Fruit fly (Drosophila melanogaster) whole organism, prepupa: ENCODE data around the gene CG32720.
A peak's percentile ranks its signal among the peaks of the same experiment; 100 is the strongest.

Source experiments
- Blimp-1 ChIP-seq: fragments of 200-800 bp; sonication (Bioruptor generic); optimal IDR thresholded peaks from 3 replicates; lab custom pipeline; 2017; ENCODE audit warnings: missing biosample characterization, missing genetic modification characterization, mild to moderate bottlenecking, moderate library complexity, missing genetic modification reagents
- CG10631 ChIP-seq: fragments of 200-800 bp; sonication (Bioruptor generic); optimal IDR thresholded peaks from 2 replicates; lab custom pipeline; 2016; ENCODE audit warnings: missing biosample characterization, missing genetic modification characterization
- CG10669 ChIP-seq: fragments of 200-800 bp; sonication (Bioruptor generic); optimal IDR thresholded peaks from 3 replicates; lab custom pipeline; 2018; ENCODE audit warnings: missing biosample characterization, mild to moderate bottlenecking, missing genetic modification characterization, moderate library complexity
- CG11294 ChIP-seq: fragments of 200-800 bp; sonication (Bioruptor generic); IDR thresholded peaks from 2 replicates; pipeline ENCODE4 v1.3.6; 2022; ENCODE audit warnings: missing biosample characterization, missing genetic modification characterization
- CG11762 ChIP-seq: fragments of 200-800 bp; sonication (Bioruptor generic); optimal IDR thresholded peaks from 3 replicates; lab custom pipeline; 2016; ENCODE audit warnings: missing biosample characterization, missing genetic modification characterization; ENCODE audit not compliant: insufficient read depth
- CG15336 ChIP-seq: fragments of 200-800 bp; sonication (Bioruptor generic); IDR thresholded peaks from 2 replicates; pipeline ENCODE4 v1.3.6; 2022; ENCODE audit warnings: missing biosample characterization, missing genetic modification characterization
- CG1621 ChIP-seq: fragments of 200-800 bp; sonication (Bioruptor generic); optimal IDR thresholded peaks from 3 replicates; lab custom pipeline; 2018; ENCODE audit warnings: missing biosample characterization, mild to moderate bottlenecking, missing genetic modification characterization
- CG16779 ChIP-seq: fragments of 200-800 bp; sonication (Bioruptor generic); optimal IDR thresholded peaks from 3 replicates; lab custom pipeline; 2017; ENCODE audit warnings: missing biosample characterization, mild to moderate bottlenecking, missing genetic modification characterization
- CG3032 ChIP-seq: fragments of 200-800 bp; optimal IDR thresholded peaks from 2 replicates; lab custom pipeline; 2019; ENCODE audit warnings: missing biosample characterization, mild to moderate bottlenecking, missing genetic modification characterization, moderate library complexity
- CG31627 ChIP-seq: fragments of 200-800 bp; sonication (Bioruptor generic); optimal IDR thresholded peaks from 3 replicates; lab custom pipeline; 2016; ENCODE audit warnings: missing biosample characterization, missing genetic modification characterization
- CG32006 ChIP-seq: fragments of 200-800 bp; sonication (Bioruptor generic); optimal IDR thresholded peaks from 3 replicates; lab custom pipeline; 2017; ENCODE audit warnings: missing biosample characterization, mild to moderate bottlenecking, missing genetic modification characterization
- CG3919 ChIP-seq: fragments of 200-800 bp; sonication (Bioruptor generic); optimal IDR thresholded peaks from 3 replicates; lab custom pipeline; 2016; ENCODE audit warnings: missing biosample characterization, missing genetic modification characterization
- CG6163 ChIP-seq: fragments of 200-800 bp; sonication (Bioruptor generic); IDR thresholded peaks from 3 replicates; pipeline ENCODE4 v1.3.6; 2022; ENCODE audit warnings: missing biosample characterization, missing genetic modification characterization
- CG6276 ChIP-seq: fragments of 200-800 bp; sonication (Bioruptor generic); optimal IDR thresholded peaks from 2 replicates; lab custom pipeline; 2017; ENCODE audit warnings: missing biosample characterization, mild to moderate bottlenecking, missing genetic modification characterization
- CG6808 ChIP-seq: fragments of 200-800 bp; sonication (Bioruptor generic); optimal IDR thresholded peaks from 3 replicates; lab custom pipeline; 2017; ENCODE audit warnings: missing biosample characterization, missing genetic modification characterization, mild to moderate bottlenecking, moderate library complexity, missing genetic modification reagents
- CG6854 ChIP-seq: fragments of 200-800 bp; sonication (Bioruptor generic); optimal IDR thresholded peaks from 2 replicates; lab custom pipeline; 2017; ENCODE audit warnings: missing biosample characterization, mild to moderate bottlenecking, missing genetic modification characterization
- CG7368 ChIP-seq: fragments of 200-800 bp; sonication (Bioruptor generic); optimal IDR thresholded peaks from 3 replicates; lab custom pipeline; 2016; ENCODE audit warnings: missing biosample characterization, missing genetic modification characterization
- CG8319 ChIP-seq: fragments of 200-800 bp; sonication (Bioruptor generic); optimal IDR thresholded peaks from 3 replicates; lab custom pipeline; 2016; ENCODE audit warnings: missing biosample characterization, missing genetic modification characterization
- CG8632 ChIP-seq: fragments of 200-800 bp; sonication (Bioruptor generic); optimal IDR thresholded peaks from 3 replicates; lab custom pipeline; 2016; ENCODE audit warnings: missing biosample characterization, missing genetic modification characterization
- Eip75B ChIP-seq: fragments of 200-800 bp; sonication (Bioruptor generic); optimal IDR thresholded peaks from 3 replicates; lab custom pipeline; 2016; ENCODE audit warnings: missing biosample characterization, missing genetic modification characterization
- Eip78C ChIP-seq: fragments of 200-800 bp; sonication (Bioruptor generic); peaks from one replicate; lab custom pipeline; 2016; ENCODE audit warnings: missing biosample characterization, missing genetic modification characterization
- Ets21C ChIP-seq: fragments of 200-800 bp; sonication (Bioruptor generic); optimal IDR thresholded peaks from 3 replicates; lab custom pipeline; 2016; ENCODE audit warnings: missing biosample characterization, missing genetic modification characterization
- Ets96B ChIP-seq: fragments of 200-800 bp; optimal IDR thresholded peaks from 2 replicates; lab custom pipeline; 2019; ENCODE audit warnings: missing biosample characterization, mild to moderate bottlenecking, missing genetic modification characterization, moderate library complexity
- Gug ChIP-seq: fragments of 200-800 bp; sonication (Bioruptor generic); IDR thresholded peaks from 2 replicates; pipeline ENCODE4 v1.3.6; 2022; ENCODE audit warnings: missing biosample characterization, missing genetic modification characterization
- Hr38 ChIP-seq: sonication (Bioruptor generic); optimal IDR thresholded peaks from 2 replicates; lab custom pipeline; 2016; ENCODE audit warnings: missing biosample characterization, missing genetic modification characterization
- Hr39 ChIP-seq: fragments of 200-800 bp; sonication (Bioruptor generic); optimal IDR thresholded peaks from 2 replicates; lab custom pipeline; 2016; ENCODE audit warnings: missing biosample characterization, missing genetic modification characterization
- Hr4 ChIP-seq: fragments of 200-800 bp; sonication (Bioruptor generic); optimal IDR thresholded peaks from 3 replicates; lab custom pipeline; 2016; ENCODE audit warnings: missing biosample characterization, missing genetic modification characterization
- Met ChIP-seq: fragments of 200-800 bp; sonication (Bioruptor generic); optimal IDR thresholded peaks from 3 replicates; lab custom pipeline; 2016; ENCODE audit warnings: missing biosample characterization, missing genetic modification characterization
- OdsH ChIP-seq: fragments of 200-800 bp; sonication (Bioruptor generic); optimal IDR thresholded peaks from 3 replicates; lab custom pipeline; 2016; ENCODE audit warnings: missing biosample characterization, missing genetic modification characterization
- Smox ChIP-seq: fragments of 200-800 bp; sonication (Bioruptor generic); optimal IDR thresholded peaks from 3 replicates; lab custom pipeline; 2016; ENCODE audit warnings: missing biosample characterization, missing genetic modification characterization
- Sox102F ChIP-seq: fragments of 200-800 bp; sonication (Bioruptor generic); optimal IDR thresholded peaks from 2 replicates; lab custom pipeline; 2016; ENCODE audit warnings: missing biosample characterization, mild to moderate bottlenecking, missing genetic modification characterization
- Sox14 ChIP-seq: fragments of 200-800 bp; sonication (Bioruptor generic); optimal IDR thresholded peaks from 3 replicates; lab custom pipeline; 2016; ENCODE audit warnings: missing biosample characterization, missing genetic modification characterization
- Sox15 ChIP-seq: fragments of 200-800 bp; sonication (Bioruptor generic); optimal IDR thresholded peaks from 3 replicates; lab custom pipeline; 2016; ENCODE audit warnings: missing biosample characterization, missing genetic modification characterization
- acj6 ChIP-seq: fragments of 200-800 bp; sonication (Bioruptor generic); optimal IDR thresholded peaks from 3 replicates; lab custom pipeline; 2016; ENCODE audit warnings: missing biosample characterization, missing genetic modification characterization
- dac ChIP-seq: fragments of 200-800 bp; sonication (Bioruptor generic); optimal IDR thresholded peaks from 2 replicates; lab custom pipeline; 2017; ENCODE audit warnings: missing biosample characterization, mild to moderate bottlenecking, missing genetic modification characterization
- eg ChIP-seq: fragments of 200-800 bp; sonication (Bioruptor generic); IDR thresholded peaks from 3 replicates; pipeline ENCODE4 v1.3.6; 2022; ENCODE audit warnings: missing biosample characterization, missing genetic modification characterization
- esn ChIP-seq: fragments of 200-800 bp; sonication (Bioruptor generic); optimal IDR thresholded peaks from 2 replicates; lab custom pipeline; 2016; ENCODE audit warnings: missing biosample characterization, mild to moderate bottlenecking, missing genetic modification characterization, moderate library complexity
- fd59A ChIP-seq: fragments of 200-800 bp; sonication (Bioruptor generic); optimal IDR thresholded peaks from 2 replicates; lab custom pipeline; 2017; ENCODE audit warnings: missing biosample characterization, mild to moderate bottlenecking, missing genetic modification characterization, missing genetic modification reagents
- net ChIP-seq: fragments of 200-800 bp; sonication (Bioruptor generic); optimal IDR thresholded peaks from 3 replicates; lab custom pipeline; 2016; ENCODE audit warnings: missing biosample characterization, missing genetic modification characterization
- salr ChIP-seq, 2 experiments: fragments of 200-800 bp; sonication (Bioruptor generic); optimal IDR thresholded peaks; 3 replicates each; lab custom pipeline; 2016 to 2018; ENCODE audit warnings: missing biosample characterization in 2 of 2, missing genetic modification characterization in 2 of 2, mild to moderate bottlenecking in 1 of 2
- spab ChIP-seq: fragments of 200-800 bp; sonication (Bioruptor generic); optimal IDR thresholded peaks from 2 replicates; lab custom pipeline; 2017; ENCODE audit warnings: missing biosample characterization, mild to moderate bottlenecking, missing genetic modification characterization, missing genetic modification reagents
- ss ChIP-seq, 2 experiments: fragments of 200-800 bp; sonication (Bioruptor generic); optimal IDR thresholded peaks; 2 replicates in 1 of 2; 3 replicates in 1 of 2; lab custom pipeline; 2017 to 2018; ENCODE audit warnings: mild to moderate bottlenecking in 2 of 2, missing biosample characterization in 2 of 2, missing genetic modification characterization in 2 of 2, moderate library complexity in 1 of 2
- svp ChIP-seq: fragments of 200-800 bp; sonication (Bioruptor generic); peaks from one replicate; lab custom pipeline; 2016; ENCODE audit warnings: missing biosample characterization, missing genetic modification characterization
- topi ChIP-seq: fragments of 200-800 bp; sonication (Bioruptor generic); optimal IDR thresholded peaks from 3 replicates; lab custom pipeline; 2016; ENCODE audit warnings: missing biosample characterization, missing genetic modification characterization
- vri ChIP-seq: fragments of 200-800 bp; sonication (Bioruptor generic); optimal IDR thresholded peaks from 3 replicates; lab custom pipeline; 2016; ENCODE audit warnings: missing biosample characterization, mild to moderate bottlenecking, missing genetic modification characterization

The CG32720 gene

dm6 chrX:7521566-7522332, 15.0 kb downstream of the CG32720 start (continued):
- TF ChIP-seq eg (GFP tag; lab: Robert Waterston, UW), result peak; percentile 60; the same call in 2 of the 3 replicates
- TF ChIP-seq ss (GFP tag; optimal IDR thresholded peaks at IDR 0.05; lab: Kevin White, UChicago), result no peak
- TF ChIP-seq dac (GFP tag; lab: Kevin White, UChicago), result no peak
- TF ChIP-seq CG6276 (GFP tag; lab: Kevin White, UChicago), result no peak
- no peak for TF ChIP-seq fd59A (GFP tag; lab: Kevin White, UChicago)
- TF ChIP-seq CG8632 (GFP tag; lab: Kevin White, UChicago), result no peak
- no peak for TF ChIP-seq Blimp-1 (GFP tag; lab: Kevin White, UChicago)
- TF ChIP-seq Sox15 (GFP tag; lab: Kevin White, UChicago), result no peak
- no peak for TF ChIP-seq CG3919 (GFP tag; lab: Kevin White, UChicago)
- no peak for TF ChIP-seq topi (GFP tag; lab: Kevin White, UChicago)
- no peak for TF ChIP-seq CG7368 (GFP tag; lab: Kevin White, UChicago)
- TF ChIP-seq Hr4 (GFP tag; lab: Kevin White, UChicago), result peak; percentile 25
- TF ChIP-seq CG10631 (GFP tag; lab: Kevin White, UChicago), result peak; percentile 7
- TF ChIP-seq CG32006 (GFP tag; lab: Kevin White, UChicago), result peak; percentile 64
- peak; percentile 43 for TF ChIP-seq svp (GFP tag; lab: Kevin White, UChicago)
- TF ChIP-seq Met (GFP tag; lab: Kevin White, UChicago), result no peak
- no peak for TF ChIP-seq salr (GFP tag; optimal IDR thresholded peaks at IDR 0.05; lab: Kevin White, UChicago)
- no peak for TF ChIP-seq Ets96B (tag; lab: Kevin White, UChicago)
- peak; percentile 31 for TF ChIP-seq OdsH (GFP tag; lab: Kevin White, UChicago)
- TF ChIP-seq net (GFP tag; lab: Kevin White, UChicago), result no peak
- TF ChIP-seq spab (GFP tag; lab: Kevin White, UChicago), result no peak
- TF ChIP-seq CG6854 (GFP tag; lab: Kevin White, UChicago), result no peak
- TF ChIP-seq CG8319 (GFP tag; lab: Kevin White, UChicago), result no peak
- TF ChIP-seq CG15336 (GFP tag; lab: Robert Waterston, UW), result peak; percentile 60
- TF ChIP-seq CG6808 (GFP tag; lab: Kevin White, UChicago), result no peak
- TF ChIP-seq acj6 (GFP tag; lab: Kevin White, UChicago), result no peak
- no peak for TF ChIP-seq Ets21C (GFP tag; lab: Kevin White, UChicago)
- TF ChIP-seq Eip78C (GFP tag; lab: Kevin White, UChicago), result peak; percentile 57
- peak; percentile 36; the same call in 2 of the 3 replicates for TF ChIP-seq CG6163 (GFP tag; lab: Robert Waterston, UW)
- no peak for TF ChIP-seq CG1621 (tag; lab: Kevin White, UChicago)
- TF ChIP-seq Gug, result peak; percentile 28; the same call in 1 of the 2 replicates
- no peak for TF ChIP-seq CG10669 (GFP tag; lab: Kevin White, UChicago)
- TF ChIP-seq CG3032 (tag; lab: Kevin White, UChicago), result no peak
- TF ChIP-seq Hr38, result no peak
- no peak for TF ChIP-seq Eip75B (GFP tag; lab: Kevin White, UChicago)
- no peak for TF ChIP-seq Sox14
- no peak for TF ChIP-seq vri
- no peak for TF ChIP-seq CG11294
- TF ChIP-seq CG11762, result no peak

DNA sequence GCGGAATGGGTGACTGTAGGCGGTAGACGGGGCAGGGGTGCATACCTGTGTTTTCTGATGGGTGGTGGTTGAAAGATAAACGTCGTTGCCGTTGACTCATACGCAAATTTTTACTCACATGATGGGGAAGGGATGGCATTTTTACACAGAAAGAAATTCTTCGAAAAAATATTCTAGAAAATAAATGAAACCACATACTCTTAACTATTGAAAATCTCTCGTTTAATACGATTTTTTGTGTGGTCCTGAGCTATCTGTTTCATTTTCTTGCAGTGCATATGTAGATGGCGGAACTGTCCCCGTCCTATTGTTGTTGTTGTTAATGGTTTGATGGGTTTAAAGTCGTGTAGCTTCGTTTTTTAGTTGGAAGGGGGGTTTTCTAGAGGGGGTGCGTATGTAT, 16.9 kb downstream of the CG32720 start:
- no peak for TF ChIP-seq CG1621 (tag; lab: Kevin White, UChicago)
- no peak for TF ChIP-seq Hr4 (GFP tag; lab: Kevin White, UChicago)
- peak; percentile 39 for TF ChIP-seq esn (GFP tag; lab: Kevin White, UChicago)
- TF ChIP-seq Sox14, result no peak
- no peak for TF ChIP-seq Ets21C (GFP tag; lab: Kevin White, UChicago)
- no peak for TF ChIP-seq dac (GFP tag; lab: Kevin White, UChicago)
- TF ChIP-seq Hr39, result peak; percentile 36
- 0 out of 3 replicates have a peak, but pooled peaks have one; percentile 11 for TF ChIP-seq eg (GFP tag; lab: Robert Waterston, UW)
- peak; percentile 29 for TF ChIP-seq CG7368 (GFP tag; lab: Kevin White, UChicago)
- peak; percentile 38 for TF ChIP-seq svp (GFP tag; lab: Kevin White, UChicago)
- no peak for TF ChIP-seq salr (GFP tag; optimal IDR thresholded peaks at IDR 0.05; lab: Kevin White, UChicago)
- peak in 1 of 2 experiments; percentile 11 for TF ChIP-seq ss (GFP tag; optimal IDR thresholded peaks at IDR 0.05; lab: Kevin White, UChicago)
- peak; percentile 23 for TF ChIP-seq CG3919 (GFP tag; lab: Kevin White, UChicago)
- TF ChIP-seq CG31627 (GFP tag; lab: Kevin White, UChicago), result peak; percentile 37
- peak; percentile 36 for TF ChIP-seq topi (GFP tag; lab: Kevin White, UChicago)
- no peak for TF ChIP-seq fd59A (GFP tag; lab: Kevin White, UChicago)
- peak; percentile 35 for TF ChIP-seq Met (GFP tag; lab: Kevin White, UChicago)
- no peak for TF ChIP-seq CG11294
- no peak for TF ChIP-seq CG6276 (GFP tag; lab: Kevin White, UChicago)
- TF ChIP-seq acj6 (GFP tag; lab: Kevin White, UChicago), result peak; percentile 22
- TF ChIP-seq Eip75B (GFP tag; lab: Kevin White, UChicago), result peak; percentile 6
- peak; percentile 33 for TF ChIP-seq Ets96B (tag; lab: Kevin White, UChicago)
- no peak for TF ChIP-seq CG8632 (GFP tag; lab: Kevin White, UChicago)
- TF ChIP-seq CG16779, result no peak
- TF ChIP-seq Sox102F, result peak; percentile 27
- peak; percentile 8 for TF ChIP-seq Smox (GFP tag; lab: Kevin White, UChicago)
- peak; percentile 66 for TF ChIP-seq Eip78C (GFP tag; lab: Kevin White, UChicago)
- peak; percentile 10 for TF ChIP-seq CG32006 (GFP tag; lab: Kevin White, UChicago)
